Worm (Caenorhabditis elegans): Measurements from ENCODE around the gene ZK377.15.

ce11 chrX:3507214-3507613 lies 41.5 kb upstream of the ZK377.15 start:
- no peak for TF ChIP-seq snpc-4 (tag; optimal IDR thresholded peaks at IDR 0.05)
- TF ChIP-seq egl-27 (tag; optimal IDR thresholded peaks at IDR 0.05): no peak
- TF ChIP-seq fkh-10 (GFP tag; optimal IDR thresholded peaks at IDR 0.05): no peak
- TF ChIP-seq aly-2 (tag; optimal IDR thresholded peaks at IDR 0.05): no peak
- no peak for TF ChIP-seq eor-1 (tag; optimal IDR thresholded peaks at IDR 0.05)
- no peak for TF ChIP-seq ceh-16 (tag; optimal IDR thresholded peaks at IDR 0.05)
- no peak for TF ChIP-seq daf-12 (tag; optimal IDR thresholded peaks at IDR 0.05)
- no peak for TF ChIP-seq elt-1 (tag; optimal IDR thresholded peaks at IDR 0.05)
- no peak for TF ChIP-seq tbx-2 (tag; optimal IDR thresholded peaks at IDR 0.05)
